Fruit fly (Drosophila melanogaster): ENCODE measurements around the gene grass.

Gene grass

DNA sequence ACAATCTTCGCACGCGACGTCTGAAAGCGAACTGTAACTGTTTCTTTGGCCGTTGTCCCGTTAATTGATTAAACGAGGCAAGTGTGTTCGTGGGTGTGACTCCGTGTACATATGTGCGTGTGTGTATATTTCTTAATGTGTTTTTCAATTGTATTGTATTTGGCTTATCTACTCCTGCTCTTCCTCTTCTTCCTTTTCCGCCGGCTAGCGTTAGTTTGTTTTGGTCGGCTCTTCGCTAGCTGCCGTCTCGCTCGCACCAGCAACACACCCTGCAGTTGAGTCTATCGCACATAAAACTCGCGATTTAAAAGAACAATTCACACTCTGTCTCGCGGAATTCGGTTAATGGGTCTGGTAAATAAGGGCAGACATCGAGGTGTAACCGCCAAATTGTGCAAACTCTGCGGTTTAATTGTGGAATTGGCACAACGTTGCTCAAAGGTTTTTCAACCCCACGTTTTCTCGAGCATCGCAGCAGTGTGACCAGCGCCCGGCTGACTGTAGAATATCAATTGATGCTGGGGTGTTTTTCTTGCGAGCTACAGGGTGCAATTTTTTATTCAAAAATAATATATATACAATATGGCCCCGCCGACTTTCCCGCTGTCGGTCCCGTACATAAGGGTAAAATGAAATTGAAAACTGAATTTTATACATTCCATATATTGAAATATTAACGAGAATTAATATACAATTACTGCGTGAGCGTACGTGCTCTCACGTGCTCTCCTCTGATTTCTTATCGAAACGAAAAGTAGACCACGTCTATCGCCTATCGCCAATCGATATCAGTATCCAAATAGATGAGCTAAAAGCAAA, 45.8 kb upstream of the grass start, which contains the start of the genes gb and CG5815 (continued):
- peak; percentile 92 for TF ChIP-seq Hr4 (GFP tag; optimal IDR thresholded peaks at IDR 0.05)
- peak; percentile 96 for TF ChIP-seq Eip78C (GFP tag)
- TF ChIP-seq Eip75B (GFP tag; optimal IDR thresholded peaks at IDR 0.05) = no peak
- no peak for TF ChIP-seq Hr38 (GFP tag; optimal IDR thresholded peaks at IDR 0.05)
- TF ChIP-seq CG34406 (GFP tag; optimal IDR thresholded peaks at IDR 0.05) = peak; percentile 85
- no peak for TF ChIP-seq achi (GFP tag; optimal IDR thresholded peaks at IDR 0.05)
- TF ChIP-seq OdsH (GFP tag; optimal IDR thresholded peaks at IDR 0.05) = peak; percentile 92
- peak; percentile 86 for TF ChIP-seq CG3032 (tag; optimal IDR thresholded peaks at IDR 0.05)
- TF ChIP-seq CG3919 (GFP tag; optimal IDR thresholded peaks at IDR 0.05) = peak; percentile 90
- peak; percentile 89 for TF ChIP-seq topi (GFP tag; optimal IDR thresholded peaks at IDR 0.05)
- TF ChIP-seq CG7368 (GFP tag; optimal IDR thresholded peaks at IDR 0.05) = peak; percentile 71
- no peak for TF ChIP-seq CG9139 (GFP tag; optimal IDR thresholded peaks at IDR 0.05)
- no peak for TF ChIP-seq CG10669 (GFP tag; optimal IDR thresholded peaks at IDR 0.05)
- TF ChIP-seq dsx (GFP tag; optimal IDR thresholded peaks at IDR 0.05; ENCODE audit: poor library complexity, severe bottlenecking) = no peak
- TF ChIP-seq vri (GFP tag; optimal IDR thresholded peaks at IDR 0.05) = peak; percentile 31
- TF ChIP-seq CG8119 (GFP tag; IDR thresholded peaks at IDR 0.05) = peak; percentile 84
- TF ChIP-seq CG16779 (tag; optimal IDR thresholded peaks at IDR 0.05) = no peak
- TF ChIP-seq CG31627 (GFP tag; optimal IDR thresholded peaks at IDR 0.05) = peak; percentile 87
- TF ChIP-seq CG6854 (GFP tag; optimal IDR thresholded peaks at IDR 0.05) = peak; percentile 65
- TF ChIP-seq CG11902 (GFP tag; optimal IDR thresholded peaks at IDR 0.05) = peak; percentile 75
- TF ChIP-seq Sox15 (GFP tag; optimal IDR thresholded peaks at IDR 0.05) = peak; percentile 84
- TF ChIP-seq lz (GFP tag; optimal IDR thresholded peaks at IDR 0.05) = peak; percentile 92
- TF ChIP-seq CG4318 (GFP tag; optimal IDR thresholded peaks at IDR 0.05) = peak; percentile 83
- TF ChIP-seq ss (GFP tag; optimal IDR thresholded peaks at IDR 0.05) = no peak
- peak; percentile 90 for TF ChIP-seq Sox14 (GFP tag; optimal IDR thresholded peaks at IDR 0.05)
- peak; percentile 77 for TF ChIP-seq fkh (GFP tag; optimal IDR thresholded peaks at IDR 0.05)
- peak in 1 of 2 experiments; percentile 79 for TF ChIP-seq salr (GFP tag; optimal IDR thresholded peaks at IDR 0.05)
- TF ChIP-seq CG8319 (GFP tag; optimal IDR thresholded peaks at IDR 0.05) = peak; percentile 85
- peak; percentile 94 for TF ChIP-seq eg (GFP tag; IDR thresholded peaks at IDR 0.05)
- peak; percentile 88 for TF ChIP-seq cyc (GFP tag; optimal IDR thresholded peaks at IDR 0.05)
- peak; percentile 91 for TF ChIP-seq acj6 (GFP tag; optimal IDR thresholded peaks at IDR 0.05)
- TF ChIP-seq Hr39 (GFP tag; optimal IDR thresholded peaks at IDR 0.05) = peak; percentile 87
- peak; percentile 97 for TF ChIP-seq svp (GFP tag)
- TF ChIP-seq Lpt (GFP tag; optimal IDR thresholded peaks at IDR 0.05) = peak; percentile 82
- no peak for TF ChIP-seq fd85E (GFP tag; optimal IDR thresholded peaks at IDR 0.05)
- TF ChIP-seq dac (GFP tag; optimal IDR thresholded peaks at IDR 0.05) = peak; percentile 80

DNA sequence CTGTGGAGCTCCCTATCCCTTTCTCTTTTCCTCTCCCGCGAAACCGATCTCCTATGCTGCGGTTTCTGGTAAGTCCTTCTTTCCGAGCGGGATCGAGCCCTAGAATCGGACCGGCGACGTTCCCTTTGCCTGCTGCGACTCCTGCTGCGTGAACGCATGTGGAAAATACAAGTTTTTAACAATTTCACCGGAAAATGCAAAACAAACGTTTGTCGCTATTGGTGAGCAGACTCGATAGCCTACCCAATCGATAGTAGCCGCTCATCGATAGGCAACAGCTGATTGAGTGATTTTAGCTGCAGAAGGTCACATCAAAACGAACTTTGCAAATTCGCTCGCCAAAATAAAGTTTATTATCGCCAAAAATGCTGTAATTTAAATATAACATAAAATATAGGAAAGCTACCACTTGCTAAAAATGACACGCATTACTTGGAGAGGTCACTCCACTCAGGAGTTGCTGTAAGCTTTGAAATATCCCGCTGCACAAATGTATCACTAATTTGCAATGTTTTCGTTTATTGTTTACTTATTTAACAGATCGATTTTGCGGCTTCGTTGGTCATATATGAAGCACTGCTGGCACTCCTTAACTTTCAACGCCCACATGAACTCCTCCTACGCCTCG, 41.2 kb upstream of the grass start, which contains the start of the genes CG6066 and CG5880:
Gene CG6066, minus strand, starts transcription at position 243 of the 628 bp plus-strand sequence.
Gene CG5880, plus strand, starts transcription at position 281 of the 628 bp plus-strand sequence.
- no peak for TF ChIP-seq ss (GFP tag; optimal IDR thresholded peaks at IDR 0.05)
- TF ChIP-seq Eip78C (GFP tag) = no peak
- TF ChIP-seq esn (GFP tag; optimal IDR thresholded peaks at IDR 0.05) = peak; percentile 17
- TF ChIP-seq Ets21C (GFP tag; optimal IDR thresholded peaks at IDR 0.05) = no peak
- TF ChIP-seq svp (GFP tag) = no peak
- no peak for TF ChIP-seq vri (GFP tag; optimal IDR thresholded peaks at IDR 0.05)
- TF ChIP-seq CG10631 (GFP tag; optimal IDR thresholded peaks at IDR 0.05) = no peak
- no peak for TF ChIP-seq CG6792 (GFP tag; optimal IDR thresholded peaks at IDR 0.05)
